Worm (Caenorhabditis elegans) whole organism, early embryonic: ENCODE results near the gene C46E10.1.

Experiments used
- B0310.2 ChIP-seq: sonication (generic microtip); optimal IDR thresholded peaks from 2 replicates; lab custom pipeline; 2016; ENCODE audit warnings: mild to moderate bottlenecking, missing genetic modification characterization, missing compliant biosample characterization
- F13C5.2 ChIP-seq: sonication (generic microtip); optimal IDR thresholded peaks from 2 replicates; lab custom pipeline; 2017; ENCODE audit warnings: mild to moderate bottlenecking, missing genetic modification characterization, inconsistent platforms, missing compliant biosample characterization
- aly-1 ChIP-seq: sonication (generic microtip); optimal IDR thresholded peaks from 2 replicates; lab custom pipeline; 2016; ENCODE audit warnings: missing genetic modification characterization, missing compliant biosample characterization
- ama-1 ChIP-seq: fragments of 150-350 bp; optimal IDR thresholded peaks from 2 replicates; lab custom pipeline; 2014
- ceh-13 ChIP-seq: fragments of 200-800 bp; sonication (Bioruptor generic); optimal IDR thresholded peaks from 2 replicates; lab custom pipeline; 2018; ENCODE audit warnings: mild to moderate bottlenecking, missing genetic modification characterization, missing compliant biosample characterization
- ceh-36 ChIP-seq: sonication (generic microtip); optimal IDR thresholded peaks from 2 replicates; lab custom pipeline; 2016; ENCODE audit warnings: missing genetic modification characterization, inconsistent platforms, missing compliant biosample characterization
- ets-7 ChIP-seq: sonication (generic microtip); optimal IDR thresholded peaks from 2 replicates; lab custom pipeline; 2016; ENCODE audit warnings: missing genotype, missing genetic modification characterization, missing compliant biosample characterization
- flt-1 ChIP-seq: fragments of 200-800 bp; sonication (Bioruptor generic); IDR thresholded peaks from 2 replicates; pipeline ENCODE4 v1.3.6; 2022; ENCODE audit warnings: missing genetic modification characterization, missing compliant biosample characterization
- hmbx-1 ChIP-seq: sonication (generic microtip); optimal IDR thresholded peaks from 2 replicates; lab custom pipeline; 2016; ENCODE audit warnings: mild to moderate bottlenecking, missing genetic modification characterization, missing compliant biosample characterization
- hmg-4 ChIP-seq: fragments of 200-800 bp; sonication (Bioruptor generic); optimal IDR thresholded peaks from 2 replicates; lab custom pipeline; 2018; ENCODE audit warnings: mild to moderate bottlenecking, missing genetic modification characterization, missing compliant biosample characterization
- hnd-1 ChIP-seq: sonication (generic microtip); optimal IDR thresholded peaks from 2 replicates; lab custom pipeline; 2016; ENCODE audit warnings: missing genetic modification characterization, missing compliant biosample characterization
- pes-1 ChIP-seq: fragments of 200-800 bp; sonication (Bioruptor generic); IDR thresholded peaks from 2 replicates; pipeline ENCODE4 v1.3.6; 2022; ENCODE audit warnings: missing genetic modification reagents, missing genetic modification characterization, missing compliant biosample characterization
- scrt-1 ChIP-seq: fragments of 200-800 bp; sonication (Bioruptor generic); IDR thresholded peaks from 2 replicates; pipeline ENCODE4 v1.3.6; 2022; ENCODE audit warnings: missing genetic modification characterization, missing compliant biosample characterization
- sea-1 ChIP-seq: fragments of 200-800 bp; sonication (Bioruptor generic); conservative IDR thresholded peaks from 2 replicates; pipeline ENCODE4 v1.3.6; 2022; ENCODE audit warnings: missing genetic modification characterization, missing compliant biosample characterization
- tbx-11 ChIP-seq: fragments of 200-800 bp; sonication (Bioruptor generic); IDR thresholded peaks from 2 replicates; pipeline ENCODE4 v1.3.6; 2022; ENCODE audit warnings: missing genetic modification characterization, missing compliant biosample characterization
- tbx-37 ChIP-seq: fragments of 200-800 bp; sonication (Bioruptor generic); conservative IDR thresholded peaks from 2 replicates; pipeline ENCODE4 v1.3.6; 2022; ENCODE audit warnings: missing genetic modification reagents, missing genetic modification characterization, missing compliant biosample characterization
- tra-4 ChIP-seq: sonication (generic microtip); optimal IDR thresholded peaks from 2 replicates; lab custom pipeline; 2017; ENCODE audit warnings: missing genetic modification characterization, missing compliant biosample characterization

C46E10.1 gene

ce11 chrII:3731723-3732122 lies 7.7 kb downstream of the C46E10.1 start, which contains the start of the genes sdz-12 and bath-31:
sdz-12 (minus strand) TSS chrII:3731823.
bath-31 (plus strand) TSS chrII:3731973.
- no peak for TF ChIP-seq sea-1 (GFP tag; lab: Robert Waterston, UW)
- no peak for TF ChIP-seq ets-7
- no peak for TF ChIP-seq F13C5.2
- TF ChIP-seq aly-1: no peak

- TF ChIP-seq tra-4: no peak
- no peak for TF ChIP-seq sea-1 (GFP tag; lab: Robert Waterston, UW)
- no peak for TF ChIP-seq ceh-13 (GFP tag; lab: Kevin White, UChicago)
- no peak for TF ChIP-seq aly-1
- no peak for TF ChIP-seq hmg-4 (GFP tag; lab: Kevin White, UChicago)
- TF ChIP-seq ceh-36 (tag; lab: Kevin White, UChicago): no peak
- no peak for TF ChIP-seq hnd-1 (tag; lab: Kevin White, UChicago)
- TF ChIP-seq hmbx-1 (tag; lab: Kevin White, UChicago): no peak
- no peak for TF ChIP-seq ama-1 (lab: Kevin White, UChicago)
- no peak for TF ChIP-seq F13C5.2
- no peak for TF ChIP-seq B0310.2 (tag; lab: Kevin White, UChicago)
- TF ChIP-seq ets-7: no peak
- no peak for TF ChIP-seq tbx-11 (GFP tag; lab: Robert Waterston, UW)
- TF ChIP-seq pes-1 (GFP tag; lab: Robert Waterston, UW): no peak
- TF ChIP-seq tbx-37 (GFP tag; lab: Robert Waterston, UW): no peak
- no peak for TF ChIP-seq flt-1
- TF ChIP-seq scrt-1 (GFP tag; lab: Robert Waterston, UW): no peak
Measured at ce11 chrII:3736893-3737375, 12.9 kb downstream of the C46E10.1 start, which contains the start of gene F12E12.6. F12E12.6 (minus strand) TSS chrII:3736943.

DNA sequence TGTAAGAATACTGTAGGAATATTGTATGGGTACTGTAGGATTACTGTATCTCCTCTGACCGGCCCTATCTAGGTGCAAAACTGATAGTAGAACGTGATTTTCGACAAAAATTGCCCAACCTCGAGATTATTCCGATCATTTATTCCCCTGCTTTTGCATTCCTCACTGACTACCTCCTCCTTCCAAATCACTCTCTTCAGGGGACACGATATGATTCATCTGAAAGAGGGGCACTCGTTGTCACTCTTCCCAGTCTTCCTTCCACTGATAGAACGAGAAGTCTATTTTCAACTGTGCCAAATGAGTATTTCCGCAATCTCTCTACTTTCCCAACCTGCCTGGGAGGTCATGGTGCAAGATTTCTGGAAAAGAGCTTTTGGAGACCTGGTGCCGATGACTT lies 15.6 kb downstream of the C46E10.1 start, which contains the start of gene F12E12.2:
Gene F12E12.2, plus strand, starts transcription at position 301 of the 400 bp plus-strand sequence.
- TF ChIP-seq sea-1 (GFP tag; lab: Robert Waterston, UW) (no peak), flt-1 (no peak), aly-1 (no peak), F13C5.2 (no peak), ets-7 (no peak), hnd-1 (tag; lab: Kevin White, UChicago) (no peak), scrt-1 (GFP tag; lab: Robert Waterston, UW) (no peak), ceh-36 (tag; lab: Kevin White, UChicago) (no peak), ceh-13 (GFP tag; lab: Kevin White, UChicago) (no peak), B0310.2 (tag; lab: Kevin White, UChicago) (no peak), hmbx-1 (tag; lab: Kevin White, UChicago) (no peak), pes-1 (GFP tag; lab: Robert Waterston, UW) (no peak), hmg-4 (GFP tag; lab: Kevin White, UChicago) (no peak), tbx-11 (GFP tag; lab: Robert Waterston, UW) (no peak), tbx-37 (GFP tag; lab: Robert Waterston, UW) (no peak), tra-4 (no peak), ama-1 (lab: Kevin White, UChicago) (no peak)

ce11 chrII:3741584-3741983 lies 17.6 kb downstream of the C46E10.1 start, which contains the start of gene F12E12.1:
F12E12.1 (plus strand) TSS chrII:3741884.
- TF ChIP-seq ama-1 (lab: Kevin White, UChicago) (no peak), pes-1 (GFP tag; lab: Robert Waterston, UW) (no peak), hnd-1 (tag; lab: Kevin White, UChicago) (no peak), flt-1 (no peak), B0310.2 (tag; lab: Kevin White, UChicago) (no peak), tbx-11 (GFP tag; lab: Robert Waterston, UW) (no peak), ceh-13 (GFP tag; lab: Kevin White, UChicago) (no peak), ets-7 (no peak), ceh-36 (tag; lab: Kevin White, UChicago) (no peak), hmg-4 (GFP tag; lab: Kevin White, UChicago) (no peak), aly-1 (no peak), F13C5.2 (no peak), scrt-1 (GFP tag; lab: Robert Waterston, UW) (no peak), tra-4 (no peak), tbx-37 (GFP tag; lab: Robert Waterston, UW) (no peak), sea-1 (GFP tag; lab: Robert Waterston, UW) (no peak), hmbx-1 (tag; lab: Kevin White, UChicago) (no peak)

DNA sequence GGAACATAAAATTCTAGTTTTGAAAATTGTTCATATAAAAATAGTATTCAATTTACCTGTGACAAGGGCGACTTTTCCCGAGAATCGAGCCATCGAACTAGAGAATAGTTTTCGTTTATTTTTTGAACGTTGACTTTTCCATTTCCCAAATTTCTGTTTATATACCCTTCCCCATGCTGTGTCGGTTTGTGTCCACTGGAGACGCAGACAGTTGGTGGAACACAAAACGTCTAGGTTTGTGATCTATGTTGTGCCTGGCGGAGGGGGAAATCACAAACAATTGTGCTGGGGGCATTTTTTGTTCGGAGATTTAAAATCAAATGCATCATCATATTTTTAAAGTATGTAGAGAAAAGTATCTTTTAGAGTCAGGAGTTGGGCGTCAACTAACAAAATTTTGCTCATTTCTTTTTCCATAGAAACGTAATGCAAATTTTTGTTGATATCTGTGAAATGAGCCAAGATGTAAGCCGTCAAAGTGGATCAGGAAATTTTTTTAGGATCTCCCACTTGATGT lies 19.7 kb downstream of the C46E10.1 start, which contains the start of gene nta-1:
Gene nta-1, minus strand, starts transcription at position 131 of the 517 bp plus-strand sequence.
- TF ChIP-seq hnd-1 (tag; lab: Kevin White, UChicago) (no peak), ets-7 (no peak), B0310.2 (tag; lab: Kevin White, UChicago) (no peak), flt-1 (no peak), F13C5.2 (no peak), hmg-4 (GFP tag; lab: Kevin White, UChicago) (no peak), tra-4 (no peak), tbx-11 (GFP tag; lab: Robert Waterston, UW) (no peak)

ce11 chrII:3747405-3747804 lies 23.4 kb downstream of the C46E10.1 start, which contains the start of gene fbxb-92:
fbxb-92 (minus strand) TSS chrII:3747505.
- TF ChIP-seq B0310.2 (tag; lab: Kevin White, UChicago) (no peak), sea-1 (GFP tag; lab: Robert Waterston, UW) (no peak), ama-1 (lab: Kevin White, UChicago) (no peak)

- TF ChIP-seq hmbx-1 (tag; lab: Kevin White, UChicago) (no peak), hnd-1 (tag; lab: Kevin White, UChicago) (no peak), ceh-36 (tag; lab: Kevin White, UChicago) (no peak), tra-4 (no peak), ets-7 (no peak), tbx-37 (GFP tag; lab: Robert Waterston, UW) (no peak), B0310.2 (tag; lab: Kevin White, UChicago) (no peak), hmg-4 (GFP tag; lab: Kevin White, UChicago) (no peak), tbx-11 (GFP tag; lab: Robert Waterston, UW) (no peak), ceh-13 (GFP tag; lab: Kevin White, UChicago) (no peak), aly-1 (no peak), ama-1 (lab: Kevin White, UChicago) (no peak), F13C5.2 (no peak), flt-1 (no peak), pes-1 (GFP tag; lab: Robert Waterston, UW) (no peak), scrt-1 (GFP tag; lab: Robert Waterston, UW) (no peak)
Measured at ce11 chrII:3748719-3749118, 24.7 kb downstream of the C46E10.1 start, which contains the start of gene fbxb-90. fbxb-90 (minus strand) TSS chrII:3748819.
